Fruit fly (Drosophila melanogaster): ENCODE results near the gene CG5909.

DNA sequence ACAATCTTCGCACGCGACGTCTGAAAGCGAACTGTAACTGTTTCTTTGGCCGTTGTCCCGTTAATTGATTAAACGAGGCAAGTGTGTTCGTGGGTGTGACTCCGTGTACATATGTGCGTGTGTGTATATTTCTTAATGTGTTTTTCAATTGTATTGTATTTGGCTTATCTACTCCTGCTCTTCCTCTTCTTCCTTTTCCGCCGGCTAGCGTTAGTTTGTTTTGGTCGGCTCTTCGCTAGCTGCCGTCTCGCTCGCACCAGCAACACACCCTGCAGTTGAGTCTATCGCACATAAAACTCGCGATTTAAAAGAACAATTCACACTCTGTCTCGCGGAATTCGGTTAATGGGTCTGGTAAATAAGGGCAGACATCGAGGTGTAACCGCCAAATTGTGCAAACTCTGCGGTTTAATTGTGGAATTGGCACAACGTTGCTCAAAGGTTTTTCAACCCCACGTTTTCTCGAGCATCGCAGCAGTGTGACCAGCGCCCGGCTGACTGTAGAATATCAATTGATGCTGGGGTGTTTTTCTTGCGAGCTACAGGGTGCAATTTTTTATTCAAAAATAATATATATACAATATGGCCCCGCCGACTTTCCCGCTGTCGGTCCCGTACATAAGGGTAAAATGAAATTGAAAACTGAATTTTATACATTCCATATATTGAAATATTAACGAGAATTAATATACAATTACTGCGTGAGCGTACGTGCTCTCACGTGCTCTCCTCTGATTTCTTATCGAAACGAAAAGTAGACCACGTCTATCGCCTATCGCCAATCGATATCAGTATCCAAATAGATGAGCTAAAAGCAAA is 49.0 kb upstream of the CG5909 start, which contains the start of the genes gb and CG5815:
- TF ChIP-seq D1 (tag; optimal IDR thresholded peaks at IDR 0.05) (no peak), gl (tag; optimal IDR thresholded peaks at IDR 0.05) (peak; percentile 54), rn (GFP tag; IDR thresholded peaks at IDR 0.05) (peak; percentile 72; the same call in 1 of the 2 replicates), CG17806 (tag; optimal IDR thresholded peaks at IDR 0.05) (peak; percentile 80), CG4496 (GFP tag; IDR thresholded peaks at IDR 0.05) (peak; percentile 94), CG12605 (GFP tag; IDR thresholded peaks at IDR 0.05) (peak; percentile 70), CG10348 (GFP tag; IDR thresholded peaks at IDR 0.05) (peak; percentile 53), CG32121 (GFP tag; IDR thresholded peaks at IDR 0.05) (peak; percentile 89), CG15710 (tag; optimal IDR thresholded peaks at IDR 0.05) (peak; percentile 84), fd96Ca (GFP tag; IDR thresholded peaks at IDR 0.05) (peak; percentile 96), CG14655 (GFP tag; optimal IDR thresholded peaks at IDR 0.05) (no peak)

All from whole organism, pupa.